Worm (Caenorhabditis elegans) whole organism, late embryonic: Measurements from ENCODE around the gene ZK856.19.
A peak's percentile ranks its signal among the peaks of the same experiment; 100 is the strongest.

Experiments
- C08G9.2 ChIP-seq: sonication (generic microtip); optimal IDR thresholded peaks from 2 replicates; lab custom pipeline; 2016; ENCODE audit warnings: mild to moderate bottlenecking, missing genetic modification characterization, moderate library complexity, missing compliant biosample characterization
- C38D4.7 ChIP-seq: fragments of 200-800 bp; sonication (Bioruptor generic); optimal IDR thresholded peaks from 2 replicates; lab custom pipeline; 2018; ENCODE audit warnings: mild to moderate bottlenecking, missing genetic modification characterization, moderate library complexity, missing compliant biosample characterization
- F13H6.1 ChIP-seq: sonication (generic microtip); optimal IDR thresholded peaks from 2 replicates; lab custom pipeline; 2016; ENCODE audit warnings: missing genetic modification characterization, missing compliant biosample characterization
- Y22D7AL.16 ChIP-seq: sonication (generic microtip); optimal IDR thresholded peaks from 2 replicates; lab custom pipeline; 2016; ENCODE audit warnings: missing genetic modification characterization, missing compliant biosample characterization
- ceh-14 ChIP-seq: sonication (generic microtip); optimal IDR thresholded peaks from 2 replicates; lab custom pipeline; 2016; ENCODE audit warnings: missing genotype, missing genetic modification characterization, missing compliant biosample characterization
- ceh-18 ChIP-seq: sonication (generic microtip); optimal IDR thresholded peaks from 2 replicates; lab custom pipeline; 2016; ENCODE audit warnings: missing genetic modification characterization, missing compliant biosample characterization
- ceh-30 ChIP-seq: fragments of 150-350 bp; optimal IDR thresholded peaks from 2 replicates; lab custom pipeline; 2014; ENCODE audit warnings: missing biosample characterization, missing genetic modification characterization
- ceh-6 ChIP-seq: fragments of 200-800 bp; sonication (Bioruptor generic); optimal IDR thresholded peaks from 2 replicates; lab custom pipeline; 2018; ENCODE audit warnings: mild to moderate bottlenecking, missing genetic modification characterization, missing compliant biosample characterization
- che-1 ChIP-seq: sonication (generic microtip); optimal IDR thresholded peaks from 2 replicates; lab custom pipeline; 2016; ENCODE audit warnings: mild to moderate bottlenecking, missing genetic modification characterization, missing compliant biosample characterization
- dmd-4 ChIP-seq: sonication (generic microtip); optimal IDR thresholded peaks from 2 replicates; lab custom pipeline; 2016; ENCODE audit warnings: borderline replicate concordance, missing genetic modification characterization, missing compliant biosample characterization
- elt-2 ChIP-seq: sonication (generic microtip); optimal IDR thresholded peaks from 2 replicates; lab custom pipeline; 2016; ENCODE audit warnings: missing genetic modification reagents, missing genetic modification characterization, missing compliant biosample characterization
- elt-4 ChIP-seq: sonication (generic microtip); optimal IDR thresholded peaks from 2 replicates; lab custom pipeline; 2016; ENCODE audit warnings: missing genetic modification characterization, missing compliant biosample characterization
- fkh-10 ChIP-seq: fragments of 150-350 bp; optimal IDR thresholded peaks from 2 replicates; lab custom pipeline; 2014; ENCODE audit warnings: missing biosample characterization, missing genetic modification reagents, missing genetic modification characterization
- fkh-6 ChIP-seq: sonication (generic microtip); optimal IDR thresholded peaks from 2 replicates; lab custom pipeline; 2016; ENCODE audit warnings: missing genetic modification characterization, missing compliant biosample characterization
- gmeb-2 ChIP-seq: sonication (generic microtip); optimal IDR thresholded peaks from 2 replicates; lab custom pipeline; 2016; ENCODE audit warnings: missing genetic modification characterization, inconsistent platforms, missing compliant biosample characterization
- hlh-13 ChIP-seq: fragments of 200-800 bp; sonication (Bioruptor generic); optimal IDR thresholded peaks from 2 replicates; lab custom pipeline; 2018; ENCODE audit warnings: mild to moderate bottlenecking, missing genetic modification characterization, missing compliant biosample characterization
- hlh-15 ChIP-seq: sonication (generic microtip); optimal IDR thresholded peaks from 2 replicates; lab custom pipeline; 2016; ENCODE audit warnings: missing genetic modification characterization, missing compliant biosample characterization
- hlh-30 ChIP-seq: sonication (generic microtip); optimal IDR thresholded peaks from 2 replicates; lab custom pipeline; 2017; ENCODE audit warnings: antibody characterized with exemption, missing genetic modification characterization, missing compliant biosample characterization; ENCODE audit not compliant: insufficient read depth
- lim-6 ChIP-seq: sonication (generic microtip); optimal IDR thresholded peaks from 2 replicates; lab custom pipeline; 2016; ENCODE audit warnings: missing genetic modification characterization, missing compliant biosample characterization
- madf-2 ChIP-seq: sonication (generic microtip); optimal IDR thresholded peaks from 2 replicates; lab custom pipeline; 2017; ENCODE audit warnings: missing genetic modification characterization, missing compliant biosample characterization
- nfya-1 ChIP-seq: sonication (generic microtip); optimal IDR thresholded peaks from 2 replicates; lab custom pipeline; 2017; ENCODE audit warnings: missing genetic modification characterization, mild to moderate bottlenecking, missing compliant biosample characterization, antibody characterized with exemption, moderate library complexity
- nhr-11 ChIP-seq: fragments of 150-350 bp; optimal IDR thresholded peaks from 2 replicates; lab custom pipeline; 2014; ENCODE audit warnings: missing biosample characterization, missing genetic modification characterization
- nhr-232 ChIP-seq: sonication (generic microtip); optimal IDR thresholded peaks from 2 replicates; lab custom pipeline; 2016; ENCODE audit warnings: missing genetic modification characterization, missing compliant biosample characterization
- npax-4 ChIP-seq: sonication (generic microtip); optimal IDR thresholded peaks from 2 replicates; lab custom pipeline; 2016; ENCODE audit warnings: missing genetic modification characterization, missing compliant biosample characterization
- pax-1 ChIP-seq: fragments of 150-350 bp; optimal IDR thresholded peaks from 2 replicates; lab custom pipeline; 2014; ENCODE audit warnings: missing biosample characterization, missing genetic modification characterization
- pha-2 ChIP-seq: sonication (generic microtip); optimal IDR thresholded peaks from 2 replicates; lab custom pipeline; 2017; ENCODE audit warnings: mild to moderate bottlenecking, missing genetic modification characterization, missing compliant biosample characterization
- pqm-1 ChIP-seq: sonication (generic microtip); optimal IDR thresholded peaks from 2 replicates; lab custom pipeline; 2016; ENCODE audit warnings: missing genetic modification characterization, missing compliant biosample characterization
- ref-2 ChIP-seq: sonication (generic microtip); optimal IDR thresholded peaks from 2 replicates; lab custom pipeline; 2016; ENCODE audit warnings: missing genetic modification characterization, missing compliant biosample characterization
- sox-2 ChIP-seq: fragments of 200-800 bp; sonication (Bioruptor generic); IDR thresholded peaks from 2 replicates; pipeline ENCODE4 v1.3.6; 2022; ENCODE audit warnings: missing genetic modification reagents, missing genetic modification characterization, missing compliant biosample characterization
- sox-4 ChIP-seq: sonication (generic microtip); optimal IDR thresholded peaks from 2 replicates; lab custom pipeline; 2017; ENCODE audit warnings: mild to moderate bottlenecking, missing genetic modification characterization, inconsistent platforms, missing compliant biosample characterization
- syd-9 ChIP-seq: sonication (generic microtip); optimal IDR thresholded peaks from 2 replicates; lab custom pipeline; 2016; ENCODE audit warnings: mild to moderate bottlenecking, missing genetic modification characterization, moderate library complexity, missing compliant biosample characterization
- tbx-2 ChIP-seq: sonication (generic microtip); optimal IDR thresholded peaks from 2 replicates; lab custom pipeline; 2016; ENCODE audit warnings: missing genetic modification characterization, missing compliant biosample characterization
- ttx-3 ChIP-seq: sonication (generic microtip); optimal IDR thresholded peaks from 2 replicates; lab custom pipeline; 2016; ENCODE audit warnings: missing genetic modification reagents, missing genetic modification characterization, missing compliant biosample characterization
- zip-5 ChIP-seq: sonication (generic microtip); optimal IDR thresholded peaks from 2 replicates; lab custom pipeline; 2016; ENCODE audit warnings: missing genetic modification characterization, missing compliant biosample characterization
- ztf-16 ChIP-seq: sonication (generic microtip); optimal IDR thresholded peaks from 2 replicates; lab custom pipeline; 2017; ENCODE audit warnings: missing genetic modification characterization, missing compliant biosample characterization

Gene ZK856.19

DNA sequence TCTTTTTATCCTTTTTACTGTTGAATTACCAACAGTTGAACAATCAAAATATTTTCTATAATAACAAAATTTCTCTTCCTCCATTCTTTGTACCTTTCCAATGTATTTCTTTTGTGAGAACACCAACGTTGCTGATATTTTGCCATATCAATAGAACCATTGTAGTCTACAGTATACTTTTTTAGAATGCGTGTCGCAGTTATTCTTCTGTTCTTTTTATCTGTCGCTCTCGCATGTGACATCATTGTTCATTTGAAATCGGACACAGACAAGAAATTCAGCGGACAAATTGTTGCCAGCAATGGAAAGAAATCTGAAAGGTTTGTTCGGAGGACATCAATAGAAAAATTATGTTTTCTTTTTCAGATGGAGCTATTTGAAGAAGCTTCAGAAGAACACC lies 2.8 kb downstream of the ZK856.19 start, which contains the start of gene ZK856.7:
Gene ZK856.7, plus strand, starts transcription at position 186 of the 400 bp plus-strand sequence.
- TF ChIP-seq ceh-18 (tag; lab: Kevin White, UChicago) (no peak), pqm-1 (no peak), nhr-11 (tag; lab: Kevin White, UChicago) (no peak), npax-4 (tag; lab: Kevin White, UChicago) (no peak), ztf-16 (tag; lab: Kevin White, UChicago) (no peak), gmeb-2 (tag; lab: Kevin White, UChicago) (no peak), C08G9.2 (tag; lab: Kevin White, UChicago) (no peak), pax-1 (no peak), hlh-15 (tag; lab: Kevin White, UChicago) (no peak), pha-2 (tag; lab: Kevin White, UChicago) (no peak), ceh-30 (tag; lab: Kevin White, UChicago) (no peak), ceh-14 (tag; lab: Kevin White, UChicago) (no peak)

DNA sequence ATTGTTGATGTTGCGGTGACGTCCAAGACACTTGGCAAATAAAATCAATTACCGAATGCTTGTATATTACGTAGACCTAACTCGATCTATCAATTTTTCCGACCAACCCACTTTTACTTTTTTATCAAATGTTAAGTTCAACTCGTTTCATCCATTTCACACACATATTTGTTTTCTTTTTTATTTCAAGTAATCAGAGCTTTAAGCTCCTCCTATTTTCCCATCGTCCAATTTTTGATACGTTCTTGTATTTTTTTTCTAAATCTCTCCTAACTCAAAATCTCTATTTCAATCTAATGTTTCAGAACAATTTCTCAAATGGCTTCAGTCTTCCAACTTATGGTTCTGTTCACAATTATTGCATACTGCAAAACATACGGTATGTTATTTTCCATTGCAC lies 6.3 kb downstream of the ZK856.19 start, which contains the start of gene ZK856.6:
Gene ZK856.6, plus strand, starts transcription at position 301 of the 400 bp plus-strand sequence.
- TF ChIP-seq sox-2 (GFP tag; lab: Robert Waterston, UW) (no peak), ztf-16 (tag; lab: Kevin White, UChicago) (no peak), lim-6 (tag; lab: Kevin White, UChicago) (no peak)

DNA sequence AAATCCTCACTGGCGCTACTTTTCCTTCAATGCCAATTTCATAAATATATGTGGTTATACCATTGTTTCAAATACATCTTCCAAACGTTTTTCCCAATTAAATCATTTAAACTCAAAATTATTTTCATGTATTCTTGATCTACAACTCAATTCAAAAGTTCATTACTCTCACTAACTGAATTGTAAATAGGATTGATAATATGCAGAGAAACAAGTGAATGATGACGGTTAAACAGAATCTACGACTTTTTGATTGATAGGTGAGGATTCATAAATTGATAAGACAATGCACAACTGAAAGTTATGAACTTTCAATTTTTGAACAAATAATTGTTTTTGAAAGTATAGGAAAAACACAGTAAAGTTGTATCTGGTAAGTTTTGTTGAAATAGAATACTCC lies 13.5 kb downstream of the ZK856.19 start:
- TF ChIP-seq pax-1 (no peak), ceh-18 (tag; lab: Kevin White, UChicago) (no peak), hlh-30 (tag; lab: Kevin White, UChicago) (no peak), che-1 (no peak), syd-9 (no peak), hlh-13 (no peak), dmd-4 (tag; lab: Kevin White, UChicago) (no peak), npax-4 (tag; lab: Kevin White, UChicago) (no peak), C38D4.7 (no peak), nhr-232 (no peak), tbx-2 (tag; lab: Kevin White, UChicago) (no peak), F13H6.1 (tag; lab: Kevin White, UChicago) (no peak), sox-4 (no peak)

DNA sequence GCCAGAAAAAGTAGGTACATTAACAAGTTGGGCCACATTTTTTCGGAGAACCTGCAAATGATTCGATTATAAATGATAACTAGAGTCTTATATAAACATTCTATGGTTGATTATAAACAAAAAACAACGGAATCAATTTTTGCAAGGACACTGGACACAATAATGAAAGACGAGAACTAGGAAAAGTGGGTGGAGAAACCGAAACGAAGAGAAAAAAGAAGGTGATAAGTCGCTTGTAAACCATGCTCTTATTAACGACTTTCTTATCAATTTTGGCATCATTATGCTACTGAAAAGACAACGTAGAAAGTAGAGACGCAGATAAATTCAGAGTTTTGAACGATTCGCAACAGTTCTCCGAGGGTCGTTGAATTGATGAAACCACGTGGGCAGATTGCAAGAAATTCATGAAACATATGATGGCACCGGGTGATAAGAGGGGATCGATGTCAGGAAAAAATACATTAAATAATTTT lies 14.6 kb downstream of the ZK856.19 start, which contains the start of gene ZK856.5:
Gene ZK856.5, minus strand, starts transcription at position 51 of the 476 bp plus-strand sequence.
- TF ChIP-seq zip-5 (tag; lab: Kevin White, UChicago) (no peak), hlh-15 (tag; lab: Kevin White, UChicago) (no peak), Y22D7AL.16 (tag; lab: Kevin White, UChicago) (no peak), sox-4 (no peak), elt-2 (tag; lab: Kevin White, UChicago) (peak; percentile 44)

ce11 chrV:10185719-10186118 lies 19.0 kb downstream of the ZK856.19 start, which contains the start of gene ZK856.18:
Gene ZK856.18, minus strand, starts transcription at chrV:10186007.
- TF ChIP-seq pqm-1: no peak
- TF ChIP-seq fkh-10 (GFP tag; lab: Kevin White, UChicago): no peak
- TF ChIP-seq ceh-6 (GFP tag; lab: Kevin White, UChicago): no peak
- no peak for TF ChIP-seq madf-2 (tag; lab: Kevin White, UChicago)
- no peak for TF ChIP-seq nfya-1 (tag; lab: Kevin White, UChicago)
- no peak for TF ChIP-seq nhr-232
- TF ChIP-seq ref-2: no peak
- TF ChIP-seq fkh-6 (tag; lab: Kevin White, UChicago): no peak
- TF ChIP-seq pha-2 (tag; lab: Kevin White, UChicago): no peak
- no peak for TF ChIP-seq ttx-3 (tag; lab: Kevin White, UChicago)
- no peak for TF ChIP-seq elt-4
